Fruit fly (Drosophila melanogaster) whole organism, prepupa: Measurements from ENCODE around the gene Hel89B.

Experiments
- CG31627 ChIP-seq: fragments of 200-800 bp; sonication (Bioruptor generic); optimal IDR thresholded peaks from 3 replicates; lab custom pipeline; 2016; ENCODE audit warnings: missing biosample characterization, missing genetic modification characterization
- CG8119 ChIP-seq: fragments of 200-800 bp; sonication (Bioruptor generic); IDR thresholded peaks from 3 replicates; pipeline ENCODE4 v1.3.6; 2022; ENCODE audit warnings: missing biosample characterization, missing genetic modification characterization
- Hr39 ChIP-seq: fragments of 200-800 bp; sonication (Bioruptor generic); optimal IDR thresholded peaks from 2 replicates; lab custom pipeline; 2016; ENCODE audit warnings: missing biosample characterization, missing genetic modification characterization
- Lpt ChIP-seq: fragments of 200-800 bp; sonication (Bioruptor generic); optimal IDR thresholded peaks from 3 replicates; lab custom pipeline; 2016; ENCODE audit warnings: missing biosample characterization, missing genetic modification characterization
- dac ChIP-seq: fragments of 200-800 bp; sonication (Bioruptor generic); optimal IDR thresholded peaks from 2 replicates; lab custom pipeline; 2017; ENCODE audit warnings: missing biosample characterization, mild to moderate bottlenecking, missing genetic modification characterization
- dsx ChIP-seq: fragments of 200-800 bp; optimal IDR thresholded peaks from 3 replicates; lab custom pipeline; 2019; ENCODE audit warnings: missing biosample characterization, mild to moderate bottlenecking, missing genetic modification characterization, moderate library complexity; ENCODE audit not compliant: poor library complexity, severe bottlenecking

dm6 chr3R:16009030-16009429 is 35.9 kb downstream of the Hel89B start, which contains the start of gene GATAe:
- TF ChIP-seq CG8119 (GFP tag; lab: Robert Waterston, UW) (no peak), Lpt (no peak), dsx (GFP tag; lab: Kevin White, UChicago) (no peak), CG31627 (GFP tag; lab: Kevin White, UChicago) (no peak), dac (GFP tag; lab: Kevin White, UChicago) (no peak), Hr39 (no peak)
